Worm (Caenorhabditis elegans): ENCODE results near the gene Y54G2A.38.

The Y54G2A.38 gene

ce11 chrIV:2805525-2805924 is 46.3 kb downstream of the Y54G2A.38 start, which contains the start of gene Y54G2A.45 (continued):
- peak; percentile 86 for TF ChIP-seq madf-10 (tag; optimal IDR thresholded peaks at IDR 0.05)
- TF ChIP-seq lsl-1 (GFP tag; optimal IDR thresholded peaks at IDR 0.05) = peak; percentile 59
- no peak for TF ChIP-seq F52B5.7 (tag; optimal IDR thresholded peaks at IDR 0.05)
- TF ChIP-seq ama-1 (optimal IDR thresholded peaks at IDR 0.05) = no peak
- TF ChIP-seq ama-1 (GFP tag; optimal IDR thresholded peaks at IDR 0.05) = peak in 1 of 2 experiments; percentile 6
- TF ChIP-seq F33H1.4 (GFP tag; IDR thresholded peaks at IDR 0.05) = peak; percentile 46
- TF ChIP-seq bed-2 (GFP tag; IDR thresholded peaks at IDR 0.05) = no peak
- peak; percentile 71 for TF ChIP-seq lin-40 (tag; optimal IDR thresholded peaks at IDR 0.05)
- peak; percentile 59 for TF ChIP-seq lsy-27 (tag; optimal IDR thresholded peaks at IDR 0.05; ENCODE audit: borderline replicate concordance, insufficient read depth)
- peak; percentile 64 for TF ChIP-seq hmg-1.2 (GFP tag; IDR thresholded peaks at IDR 0.05)
- peak; percentile 78 for TF ChIP-seq nfyb-1 (GFP tag; IDR thresholded peaks at IDR 0.05)
- TF ChIP-seq zfh-2 (GFP tag; conservative IDR thresholded peaks at IDR 0.05) = peak; percentile 56; the same call in 1 of the 2 replicates
- TF ChIP-seq atf-7 (tag; optimal IDR thresholded peaks at IDR 0.05) = peak; percentile 85
- TF ChIP-seq Y53F4B.3 (GFP tag; IDR thresholded peaks at IDR 0.05) = no peak
- TF ChIP-seq akir-1 (GFP tag; optimal IDR thresholded peaks at IDR 0.05) = no peak
- TF ChIP-seq F55B11.4 (tag; optimal IDR thresholded peaks at IDR 0.05; ENCODE audit: borderline replicate concordance, insufficient read depth) = no peak
- TF ChIP-seq hrde-1 (tag; optimal IDR thresholded peaks at IDR 0.05; ENCODE audit: borderline replicate concordance) = peak; percentile 87
- TF ChIP-seq B0336.3 (GFP tag; IDR thresholded peaks at IDR 0.05) = peak; percentile 83
- TF ChIP-seq nfya-2 (GFP tag; IDR thresholded peaks at IDR 0.05) = no peak
- no peak for TF ChIP-seq F37B4.10 (GFP tag; IDR thresholded peaks at IDR 0.05)
- TF ChIP-seq ceh-91 (GFP tag; IDR thresholded peaks at IDR 0.05) = no peak
- peak; percentile 74 for TF ChIP-seq mes-4 (tag; optimal IDR thresholded peaks at IDR 0.05)
- peak in 2 of 3 experiments; percentile 35 to 40 for TF ChIP-seq lin-35 (GFP tag; optimal IDR thresholded peaks at IDR 0.05)
- TF ChIP-seq pbrm-1 (GFP tag; IDR thresholded peaks at IDR 0.05) = peak; percentile 76
- TF ChIP-seq B0019.2 (GFP tag; conservative IDR thresholded peaks at IDR 0.05) = peak; percentile 34; the same call in 1 of the 2 replicates
- no peak for TF ChIP-seq somi-1 (GFP tag; optimal IDR thresholded peaks at IDR 0.05)
- TF ChIP-seq Y67H2A.10 (GFP tag; conservative IDR thresholded peaks at IDR 0.05) = no peak
- TF ChIP-seq xnd-1 (tag; optimal IDR thresholded peaks at IDR 0.05) = peak; percentile 15
- peak; percentile 90 for TF ChIP-seq ztf-22 (GFP tag; optimal IDR thresholded peaks at IDR 0.05)
- peak; percentile 52 for TF ChIP-seq F22D6.2 (tag; optimal IDR thresholded peaks at IDR 0.05)
- no peak for TF ChIP-seq ceh-58 (GFP tag; IDR thresholded peaks at IDR 0.05)
- peak; percentile 68; the same call in 1 of the 2 replicates for TF ChIP-seq ekl-4 (GFP tag; IDR thresholded peaks at IDR 0.05)
- peak; percentile 20 for TF ChIP-seq hlh-12 (tag; optimal IDR thresholded peaks at IDR 0.05)
- 0 out of 2 replicates have a peak, but pooled peaks have one; percentile 38 for TF ChIP-seq Y53G8AR.9 (GFP tag; conservative IDR thresholded peaks at IDR 0.05)
- peak; percentile 63; the same call in 1 of the 2 replicates for TF ChIP-seq hsf-1 (GFP tag; IDR thresholded peaks at IDR 0.05)
- no peak for TF ChIP-seq Y79H2A.3 (GFP tag; conservative IDR thresholded peaks at IDR 0.05)
- TF ChIP-seq ztf-26 (tag; optimal IDR thresholded peaks at IDR 0.05) = peak; percentile 43
- TF ChIP-seq ZK185.1 (tag; optimal IDR thresholded peaks at IDR 0.05; ENCODE audit: poor library complexity, severe bottlenecking) = peak; percentile 83
- TF ChIP-seq nhr-90 (tag; optimal IDR thresholded peaks at IDR 0.05) = peak; percentile 94
- peak; percentile 72 for TF ChIP-seq snpc-4 (GFP tag; optimal IDR thresholded peaks at IDR 0.05)
- peak; percentile 3 to 78 (median 70) for TF ChIP-seq snpc-4 (tag; optimal IDR thresholded peaks at IDR 0.05)
- TF ChIP-seq madf-3 (GFP tag; IDR thresholded peaks at IDR 0.05) = no peak
- peak; percentile 48 for TF ChIP-seq ets-4 (GFP tag; optimal IDR thresholded peaks at IDR 0.05)
- no peak for TF ChIP-seq let-526 (GFP tag; IDR thresholded peaks at IDR 0.05)
- TF ChIP-seq rec-8 (tag; optimal IDR thresholded peaks at IDR 0.05) = peak; percentile 62 to 84
- no peak for TF ChIP-seq nhr-27 (tag; optimal IDR thresholded peaks at IDR 0.05)
- no peak for TF ChIP-seq bed-1 (GFP tag; IDR thresholded peaks at IDR 0.05)
- no peak for TF ChIP-seq F57C9.4 (tag; optimal IDR thresholded peaks at IDR 0.05)
- TF ChIP-seq T07F8.4 (tag; optimal IDR thresholded peaks at IDR 0.05) = peak; percentile 76
